Worm (Caenorhabditis elegans): ENCODE results near the gene cri-2.

DNA sequence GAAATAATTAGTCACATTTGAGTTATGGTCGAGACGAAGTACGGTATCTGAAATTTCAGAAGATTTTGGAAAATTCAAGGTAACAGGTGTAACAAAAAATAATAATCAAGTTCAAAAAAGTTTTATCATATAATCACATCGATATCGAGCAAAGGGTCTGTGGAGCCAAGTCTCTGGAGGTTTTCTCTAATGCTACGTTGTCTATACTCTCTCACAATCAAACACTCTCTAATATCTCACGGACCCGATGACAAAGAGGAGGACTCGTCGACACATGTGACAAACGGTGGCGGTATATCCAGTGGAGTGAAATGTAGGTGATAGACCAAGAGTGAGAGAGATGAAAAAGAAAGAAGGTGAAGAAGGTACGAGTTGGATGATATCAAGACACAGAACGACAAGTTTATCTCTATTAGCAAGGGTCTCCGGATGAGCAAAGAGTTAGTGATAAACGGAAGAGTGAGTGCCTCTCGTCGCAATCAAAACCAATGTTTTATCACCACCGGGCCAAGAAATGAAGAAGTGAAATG, 5.7 kb upstream of the cri-2 start, which contains the start of gene F20D6.10:
- TF ChIP-seq W03F9.2 (tag; optimal IDR thresholded peaks at IDR 0.05) (no peak), dao-5 (tag; optimal IDR thresholded peaks at IDR 0.05) (no peak), him-1 (tag; optimal IDR thresholded peaks at IDR 0.05) (no peak)
